Worm (Caenorhabditis elegans): ENCODE data around the gene F02D10.3.

ce11 chrX:13446418-13446817 is 16.0 kb downstream of the F02D10.3 start, which contains the start of gene set-8:
- no peak for TF ChIP-seq ceh-18 (tag; optimal IDR thresholded peaks at IDR 0.05)
- TF ChIP-seq hlh-13 (GFP tag; optimal IDR thresholded peaks at IDR 0.05): no peak
- TF ChIP-seq ets-4 (tag; optimal IDR thresholded peaks at IDR 0.05): no peak
